Worm (Caenorhabditis elegans) whole organism, L3 larva: ENCODE data around the gene msp-113.

ENCODE experiments used
- egl-27 ChIP-seq: sonication (generic microtip); optimal IDR thresholded peaks from 4 replicates; lab custom pipeline; 2017; ENCODE audit warnings: missing biosample characterization, missing genetic modification reagents, missing genetic modification characterization
- egl-5 ChIP-seq: fragments of 150-350 bp; optimal IDR thresholded peaks from 2 replicates; lab custom pipeline; 2017; ENCODE audit warnings: missing biosample characterization, missing genetic modification reagents, missing genetic modification characterization, inconsistent platforms
- nhr-12 ChIP-seq: fragments of 150-350 bp; optimal IDR thresholded peaks from 2 replicates; lab custom pipeline; 2014; ENCODE audit warnings: missing biosample characterization, missing genetic modification characterization
- nhr-76 ChIP-seq: fragments of 150-350 bp; sonication (generic microtip); optimal IDR thresholded peaks from 5 replicates; lab custom pipeline; 2014; ENCODE audit warnings: missing biosample characterization, missing genetic modification characterization
- pha-4 ChIP-seq: fragments of 150-350 bp; optimal IDR thresholded peaks from 2 replicates; lab custom pipeline; 2014; ENCODE audit warnings: missing biosample characterization, missing genetic modification reagents, missing genetic modification characterization
- snpc-4 ChIP-seq: fragments of 150-350 bp; optimal IDR thresholded peaks from 2 replicates; lab custom pipeline; 2014; ENCODE audit warnings: missing biosample characterization, missing genetic modification characterization
- zag-1 ChIP-seq: fragments of 150-350 bp; optimal IDR thresholded peaks from 2 replicates; lab custom pipeline; 2014; ENCODE audit warnings: missing biosample characterization, missing genetic modification characterization
- ztf-11 ChIP-seq: fragments of 150-350 bp; optimal IDR thresholded peaks from 2 replicates; lab custom pipeline; 2014; ENCODE audit warnings: missing biosample characterization, missing genetic modification characterization

ce11 chrIV:5318835-5319303, 21.1 kb downstream of the msp-113 start, which contains the start of gene slc-46A:
- TF ChIP-seq zag-1 (tag; lab: Kevin White, UChicago) (no peak), ztf-11 (no peak), snpc-4 (tag; lab: Kevin White, UChicago) (peak; percentile 48), nhr-12 (tag; lab: Kevin White, UChicago) (no peak), pha-4 (tag; lab: Kevin White, UChicago) (no peak), nhr-76 (tag; lab: Kevin White, UChicago) (no peak), egl-27 (tag; lab: Kevin White, UChicago) (no peak), egl-5 (tag; lab: Kevin White, UChicago) (no peak)
